Worm (Caenorhabditis elegans) whole organism, mixed stage, embryonic: ENCODE data around the gene pdhk-2.

Experiments
- bed-3 ChIP-seq: fragments of 200-800 bp; sonication (Bioruptor generic); optimal IDR thresholded peaks from 3 replicates; lab custom pipeline; 2018; ENCODE audit warnings: mild to moderate bottlenecking, missing genetic modification characterization, moderate library complexity, missing compliant biosample characterization
- ces-1 ChIP-seq: fragments of 150-350 bp; optimal IDR thresholded peaks from 2 replicates; lab custom pipeline; 2014; ENCODE audit warnings: missing biosample characterization, missing genetic modification reagents, missing genetic modification characterization
- elt-3 ChIP-seq: fragments of 150-350 bp; optimal IDR thresholded peaks from 2 replicates; lab custom pipeline; 2014; ENCODE audit warnings: missing biosample characterization, missing genetic modification characterization
- mep-1 ChIP-seq: fragments of 150-350 bp; optimal IDR thresholded peaks from 2 replicates; lab custom pipeline; 2017; ENCODE audit warnings: missing biosample characterization, missing genetic modification reagents, missing genetic modification characterization, inconsistent platforms
- nhr-12 ChIP-seq: fragments of 150-350 bp; optimal IDR thresholded peaks from 2 replicates; lab custom pipeline; 2014; ENCODE audit warnings: missing biosample characterization, missing genetic modification characterization
- nhr-28 ChIP-seq: fragments of 150-350 bp; optimal IDR thresholded peaks from 2 replicates; lab custom pipeline; 2014; ENCODE audit warnings: missing biosample characterization, missing genetic modification characterization
- snpc-4 ChIP-seq: fragments of 150-350 bp; optimal IDR thresholded peaks from 2 replicates; lab custom pipeline; 2014; ENCODE audit warnings: missing biosample characterization, missing genetic modification characterization
- unc-62 ChIP-seq: fragments of 150-350 bp; optimal IDR thresholded peaks from 2 replicates; lab custom pipeline; 2014; ENCODE audit warnings: missing biosample characterization, missing genetic modification reagents, missing genetic modification characterization

- no peak for TF ChIP-seq mep-1 (tag; lab: Kevin White, UChicago)
- no peak for TF ChIP-seq ces-1 (GFP tag; lab: Kevin White, UChicago)
- TF ChIP-seq bed-3 (GFP tag; lab: Kevin White, UChicago), result no peak
- no peak for TF ChIP-seq snpc-4 (tag; lab: Kevin White, UChicago)
- TF ChIP-seq unc-62, result no peak
- no peak for TF ChIP-seq elt-3 (tag; lab: Kevin White, UChicago)
- TF ChIP-seq nhr-28 (tag; lab: Kevin White, UChicago), result no peak
- TF ChIP-seq nhr-12 (tag; lab: Kevin White, UChicago), result no peak
Observed at ce11 chrIII:8693322-8693721, 47.9 kb downstream of the pdhk-2 start, which contains the start of gene B0303.7.
